Worm (Caenorhabditis elegans): Measurements from ENCODE around the gene F26F2.8.

DNA sequence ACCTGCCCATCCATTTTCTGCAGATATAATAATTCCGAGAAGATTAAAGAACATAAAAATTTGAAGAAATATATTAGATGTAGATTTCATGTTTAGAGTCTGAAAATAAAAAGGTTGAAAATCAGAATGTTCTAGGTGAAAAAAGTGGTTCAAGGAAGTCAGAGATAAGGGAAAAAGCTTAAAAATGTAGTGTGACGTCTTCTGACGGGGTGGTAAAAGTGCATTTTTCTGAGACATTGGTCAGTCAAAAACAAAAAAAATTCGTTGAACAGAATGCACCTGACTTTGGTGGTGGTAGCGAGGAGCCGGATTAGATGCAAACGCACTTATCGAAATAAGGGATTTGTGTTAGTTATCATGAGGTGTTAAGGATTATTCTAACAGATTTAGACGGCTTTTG lies 27.3 kb downstream of the F26F2.8 start, which contains the start of gene F46B3.23:
- TF ChIP-seq chd-7 (tag; optimal IDR thresholded peaks at IDR 0.05): no peak
- TF ChIP-seq K11D2.4 (GFP tag; IDR thresholded peaks at IDR 0.05): no peak
